Worm (Caenorhabditis elegans): ENCODE measurements around the gene eif-3.G.

- no peak for TF ChIP-seq F13C5.2 (tag; optimal IDR thresholded peaks at IDR 0.05)
- no peak for TF ChIP-seq flt-1 (GFP tag; IDR thresholded peaks at IDR 0.05)
- no peak for TF ChIP-seq sea-1 (GFP tag; conservative IDR thresholded peaks at IDR 0.05)
- TF ChIP-seq ama-1 (optimal IDR thresholded peaks at IDR 0.05) = no peak
- TF ChIP-seq hmg-4 (GFP tag; optimal IDR thresholded peaks at IDR 0.05) = peak; percentile 21
- no peak for TF ChIP-seq tra-4 (tag; optimal IDR thresholded peaks at IDR 0.05)
- TF ChIP-seq pes-1 (GFP tag; IDR thresholded peaks at IDR 0.05) = no peak
- no peak for TF ChIP-seq hmbx-1 (tag; optimal IDR thresholded peaks at IDR 0.05)
Measured at ce11 chrII:8415462-8416037, 27.0 kb upstream of the eif-3.G start.

Measured in whole organism, early embryonic.